Fruit fly (Drosophila melanogaster) whole organism, embryonic: ENCODE measurements around the gene CG31064.

ENCODE experiments used
- CG1233 ChIP-seq: fragments of 200-800 bp; sonication (Bioruptor generic); optimal IDR thresholded peaks from 4 replicates; lab custom pipeline; 2018; ENCODE audit warnings: missing biosample characterization, mild to moderate bottlenecking, missing genetic modification characterization
- CG13287 ChIP-seq: fragments of 200-800 bp; sonication (Bioruptor generic); IDR thresholded peaks from 2 replicates; pipeline ENCODE4 v1.3.6; 2022; ENCODE audit warnings: missing biosample characterization, missing genetic modification characterization; ENCODE audit not compliant: partially characterized antibody
- CG13296 ChIP-seq: fragments of 200-800 bp; sonication (Bioruptor generic); optimal IDR thresholded peaks from 3 replicates; lab custom pipeline; 2018; ENCODE audit warnings: missing biosample characterization, mild to moderate bottlenecking, missing genetic modification characterization
- CG13894 ChIP-seq: fragments of 200-800 bp; sonication (Bioruptor generic); optimal IDR thresholded peaks from 3 replicates; lab custom pipeline; 2018; ENCODE audit warnings: missing biosample characterization, mild to moderate bottlenecking, missing genetic modification characterization, moderate library complexity
- CG14860 ChIP-seq: fragments of 200-800 bp; sonication (Bioruptor generic); IDR thresholded peaks from 3 replicates; pipeline ENCODE4 v1.3.6; 2022; ENCODE audit warnings: missing biosample characterization, missing genetic modification characterization; ENCODE audit not compliant: partially characterized antibody
- CG17186 ChIP-seq: fragments of 200-800 bp; sonication (Bioruptor generic); optimal IDR thresholded peaks from 3 replicates; lab custom pipeline; 2017; ENCODE audit warnings: missing biosample characterization, missing genetic modification reagents, missing genetic modification characterization
- CG17802 ChIP-seq: fragments of 200-800 bp; sonication (Bioruptor generic); optimal IDR thresholded peaks from 2 replicates; lab custom pipeline; 2018; ENCODE audit warnings: missing biosample characterization, mild to moderate bottlenecking, missing genetic modification characterization, moderate library complexity
- CG18476 ChIP-seq: fragments of 200-800 bp; sonication (Bioruptor generic); optimal IDR thresholded peaks from 2 replicates; lab custom pipeline; 2016; ENCODE audit warnings: missing biosample characterization, mild to moderate bottlenecking, missing genetic modification characterization
- CG2712 ChIP-seq: fragments of 200-800 bp; optimal IDR thresholded peaks from 3 replicates; lab custom pipeline; 2019; ENCODE audit warnings: missing biosample characterization, mild to moderate bottlenecking, missing genetic modification characterization, moderate library complexity
- CG33213 ChIP-seq: fragments of 200-800 bp; sonication (Bioruptor generic); optimal IDR thresholded peaks from 3 replicates; lab custom pipeline; 2016; ENCODE audit warnings: missing biosample characterization, missing genetic modification characterization
- CG5180 ChIP-seq: fragments of 200-800 bp; sonication (Bioruptor generic); optimal IDR thresholded peaks from 3 replicates; lab custom pipeline; 2017; ENCODE audit warnings: missing biosample characterization, missing genetic modification characterization, mild to moderate bottlenecking, moderate library complexity, missing genetic modification reagents
- CG5245 ChIP-seq: fragments of 200-800 bp; sonication (Bioruptor generic); optimal IDR thresholded peaks from 3 replicates; lab custom pipeline; 2016; ENCODE audit warnings: missing biosample characterization, missing genetic modification characterization
- CG5953 ChIP-seq: fragments of 200-800 bp; sonication (Bioruptor generic); IDR thresholded peaks from 2 replicates; pipeline ENCODE4 v1.3.6; 2022; ENCODE audit warnings: missing biosample characterization, missing genetic modification characterization
- CG7839 ChIP-seq: fragments of 200-800 bp; sonication (Bioruptor generic); optimal IDR thresholded peaks from 3 replicates; lab custom pipeline; 2018; ENCODE audit warnings: missing biosample characterization, mild to moderate bottlenecking, missing genetic modification characterization, moderate library complexity
- CG8924 ChIP-seq: fragments of 200-800 bp; optimal IDR thresholded peaks from 3 replicates; lab custom pipeline; 2019; ENCODE audit warnings: missing biosample characterization, mild to moderate bottlenecking, missing genetic modification characterization, moderate library complexity
- CHES-1-like ChIP-seq: fragments of 200-800 bp; sonication (Bioruptor generic); optimal IDR thresholded peaks from 2 replicates; lab custom pipeline; 2016; ENCODE audit warnings: missing biosample characterization, missing genetic modification characterization
- E2f2 ChIP-seq: fragments of 200-800 bp; sonication (Bioruptor generic); IDR thresholded peaks from 2 replicates; pipeline ENCODE4 v1.3.6; 2022; ENCODE audit warnings: missing biosample characterization, missing genetic modification characterization
- Med ChIP-seq: fragments of 200-800 bp; sonication (Bioruptor generic); peaks from one replicate; lab custom pipeline; 2016; ENCODE audit warnings: missing biosample characterization, missing genetic modification characterization, mild to moderate bottlenecking, inconsistent platforms, moderate library complexity
- Nf-YB ChIP-seq: fragments of 200-800 bp; sonication (Bioruptor generic); optimal IDR thresholded peaks from 3 replicates; lab custom pipeline; 2019; ENCODE audit warnings: missing biosample characterization, mild to moderate bottlenecking, missing genetic modification characterization, moderate library complexity
- Ravus ChIP-seq: fragments of 200-800 bp; sonication (Bioruptor generic); IDR thresholded peaks from 2 replicates; pipeline ENCODE4 v1.3.6; 2022; ENCODE audit warnings: missing biosample characterization, missing genetic modification characterization
- Stat92E ChIP-seq, 3 experiments: fragments of >200 bp in 2 of 3; fragments of 200-800 bp in 1 of 3; sonication (Bioruptor generic) in 1 of 3; optimal IDR thresholded peaks; 2 replicates each; lab custom pipeline; 2017 to 2019; ENCODE audit warnings: missing biosample characterization in 3 of 3, missing genetic modification characterization in 3 of 3, mild to moderate bottlenecking in 1 of 3, moderate library complexity in 1 of 3
- TFAM ChIP-seq: fragments of 200-800 bp; sonication (Bioruptor generic); optimal IDR thresholded peaks from 2 replicates; lab custom pipeline; 2017; ENCODE audit warnings: missing biosample characterization, missing genetic modification characterization, inconsistent platforms
- Tbp ChIP-seq: fragments of >200 bp; optimal IDR thresholded peaks from 2 replicates; lab custom pipeline; 2018; ENCODE audit warnings: missing biosample characterization, missing genetic modification characterization
- ato ChIP-seq: fragments of 200-800 bp; sonication (Bioruptor generic); IDR thresholded peaks from 2 replicates; pipeline ENCODE4 v1.3.6; 2022; ENCODE audit warnings: missing biosample characterization, missing genetic modification characterization; ENCODE audit not compliant: partially characterized antibody
- az2 ChIP-seq: fragments of 200-800 bp; sonication (Bioruptor generic); optimal IDR thresholded peaks from 3 replicates; lab custom pipeline; 2016; ENCODE audit warnings: missing biosample characterization, missing genetic modification characterization
- bbx ChIP-seq: fragments of 200-800 bp; sonication (Bioruptor generic); IDR thresholded peaks from 2 replicates; pipeline ENCODE4 v1.3.6; 2022; ENCODE audit warnings: missing biosample characterization, missing genetic modification characterization; ENCODE audit not compliant: partially characterized antibody
- bigmax ChIP-seq: fragments of 200-800 bp; sonication (Bioruptor generic); optimal IDR thresholded peaks from 2 replicates; lab custom pipeline; 2018; ENCODE audit warnings: missing biosample characterization, mild to moderate bottlenecking, missing genetic modification characterization
- dmrt11E ChIP-seq: fragments of 200-800 bp; sonication (Bioruptor generic); optimal IDR thresholded peaks from 3 replicates; lab custom pipeline; 2018; ENCODE audit warnings: missing biosample characterization, mild to moderate bottlenecking, missing genetic modification characterization, moderate library complexity
- dmrt99B ChIP-seq: fragments of 200-800 bp; sonication (Bioruptor generic); optimal IDR thresholded peaks from 2 replicates; lab custom pipeline; 2018; ENCODE audit warnings: missing biosample characterization, mild to moderate bottlenecking, missing genetic modification characterization, moderate library complexity
- dpn ChIP-seq, 2 experiments: fragments of 200-800 bp; sonication (Bioruptor generic); optimal IDR thresholded peaks; 3 replicates each; lab custom pipeline; 2016; ENCODE audit warnings: missing biosample characterization in 2 of 2, missing genetic modification characterization in 2 of 2
- gcm ChIP-seq: fragments of 200-800 bp; sonication (Bioruptor generic); optimal IDR thresholded peaks from 2 replicates; lab custom pipeline; 2019; ENCODE audit warnings: missing biosample characterization, mild to moderate bottlenecking, missing genetic modification characterization, moderate library complexity
- grn ChIP-seq: fragments of 200-800 bp; sonication (Bioruptor generic); optimal IDR thresholded peaks from 3 replicates; lab custom pipeline; 2017; ENCODE audit warnings: missing biosample characterization, missing genetic modification characterization
- hkb ChIP-seq, 2 experiments: fragments of 200-800 bp in 1 of 2; fragments of >200 bp in 1 of 2; sonication (Bioruptor generic) in 1 of 2; IDR thresholded peaks in 1 of 2; optimal IDR thresholded peaks in 1 of 2; 2 replicates each; pipeline versions ENCODE4 v1.3.6 to Lab custom; 2017 to 2022; ENCODE audit warnings: missing biosample characterization in 1 of 2, missing genetic modification characterization in 1 of 2
- kni ChIP-seq: fragments of 200-800 bp; sonication (Bioruptor generic); optimal IDR thresholded peaks from 3 replicates; lab custom pipeline; 2017; ENCODE audit warnings: mild to moderate bottlenecking, missing biosample characterization, missing genetic modification reagents, missing genetic modification characterization
- lab ChIP-seq: fragments of 200-800 bp; sonication (Bioruptor generic); optimal IDR thresholded peaks from 3 replicates; lab custom pipeline; 2017; ENCODE audit warnings: missing biosample characterization, missing genetic modification characterization, mild to moderate bottlenecking, moderate library complexity, missing genetic modification reagents
- lbe ChIP-seq: fragments of 200-800 bp; sonication (Bioruptor generic); optimal IDR thresholded peaks from 2 replicates; lab custom pipeline; 2016; ENCODE audit warnings: missing biosample characterization, mild to moderate bottlenecking, missing genetic modification characterization
- nau ChIP-seq: fragments of 200-800 bp; sonication (Bioruptor generic); optimal IDR thresholded peaks from 3 replicates; lab custom pipeline; 2017; ENCODE audit warnings: missing biosample characterization, mild to moderate bottlenecking, missing genetic modification characterization, missing genetic modification reagents
- pb ChIP-seq: fragments of 200-800 bp; sonication (Bioruptor generic); optimal IDR thresholded peaks from 3 replicates; lab custom pipeline; 2016; ENCODE audit warnings: missing biosample characterization, missing genetic modification characterization
- peb ChIP-seq: fragments of 200-800 bp; sonication (Bioruptor generic); IDR thresholded peaks from 2 replicates; pipeline ENCODE4 v1.3.6; 2022; ENCODE audit warnings: missing biosample characterization, missing genetic modification characterization
- pho ChIP-seq: fragments of 200-800 bp; sonication (Bioruptor generic); optimal IDR thresholded peaks from 2 replicates; lab custom pipeline; 2016; ENCODE audit warnings: missing biosample characterization, missing genetic modification characterization
- pzg ChIP-seq: fragments of 200-800 bp; sonication (Bioruptor generic); optimal IDR thresholded peaks from 3 replicates; lab custom pipeline; 2018; ENCODE audit warnings: missing biosample characterization, mild to moderate bottlenecking, missing genetic modification characterization, moderate library complexity
- shn ChIP-seq: fragments of 200-800 bp; sonication (Bioruptor generic); optimal IDR thresholded peaks from 3 replicates; lab custom pipeline; 2016; ENCODE audit warnings: missing biosample characterization, missing genetic modification characterization
- sima ChIP-seq: fragments of 200-800 bp; sonication (Bioruptor generic); optimal IDR thresholded peaks from 2 replicates; lab custom pipeline; 2016; ENCODE audit warnings: missing biosample characterization, missing genetic modification characterization
- stc ChIP-seq: fragments of 200-800 bp; sonication (Bioruptor generic); IDR thresholded peaks from 2 replicates; pipeline ENCODE4 v1.3.6; 2022; ENCODE audit warnings: missing biosample characterization, missing genetic modification characterization
- tll ChIP-seq, 2 experiments: fragments of 200-800 bp in 1 of 2; fragments of >200 bp in 1 of 2; sonication (Bioruptor generic) in 1 of 2; optimal IDR thresholded peaks; 2 replicates each; lab custom pipeline; 2017 to 2019; ENCODE audit warnings: missing biosample characterization in 2 of 2, missing genetic modification characterization in 2 of 2, mild to moderate bottlenecking in 1 of 2, moderate library complexity in 1 of 2
- wor ChIP-seq: fragments of 200-800 bp; sonication (Bioruptor generic); IDR thresholded peaks from 2 replicates; pipeline ENCODE4 v1.3.6; 2022; ENCODE audit warnings: missing biosample characterization, missing genetic modification characterization
- zfh1 ChIP-seq: fragments of 200-800 bp; sonication (Bioruptor generic); IDR thresholded peaks from 3 replicates; pipeline ENCODE4 v1.3.6; 2022; ENCODE audit warnings: missing biosample characterization, missing genetic modification characterization

CG31064 gene

DNA sequence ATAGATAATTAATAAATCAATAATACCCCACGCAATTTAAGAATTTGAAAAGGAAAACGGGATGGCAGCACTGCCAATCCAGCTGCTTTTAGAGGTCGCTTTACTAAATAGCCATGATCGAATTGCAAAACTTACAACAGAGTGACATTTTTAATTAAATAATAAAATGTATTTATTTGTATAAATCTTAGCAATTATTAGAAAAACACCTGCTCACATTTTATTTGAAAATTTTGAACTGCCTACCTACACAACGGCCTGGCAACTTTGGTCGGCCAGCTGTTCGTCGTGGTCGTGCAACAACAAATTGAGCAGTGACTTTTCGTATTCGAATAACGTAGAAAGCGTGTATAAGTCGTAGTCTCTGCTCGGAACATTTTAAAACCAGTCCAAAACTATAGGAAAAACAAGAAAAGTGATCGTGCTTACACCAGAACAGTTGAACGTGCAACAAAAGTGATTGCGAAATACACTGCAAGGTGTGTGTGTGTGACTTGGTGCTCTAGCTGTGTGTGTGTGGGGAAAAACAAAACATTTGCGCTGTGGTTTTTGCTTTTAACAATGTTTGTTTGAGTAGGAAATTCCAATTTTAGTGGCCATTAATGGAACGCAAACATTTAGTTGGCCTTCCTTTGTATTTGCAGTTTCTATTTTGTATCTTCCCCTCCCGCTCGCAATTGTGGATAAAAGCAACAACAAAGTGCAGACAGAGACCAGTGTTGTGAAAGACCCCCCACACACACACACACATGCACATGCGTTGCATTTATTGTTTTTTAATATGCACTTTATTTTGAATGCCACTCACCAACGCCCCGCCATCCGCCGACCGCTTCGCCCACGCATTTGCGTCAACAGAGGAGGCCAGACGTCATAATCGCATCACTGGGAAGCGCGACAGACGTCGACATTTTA lies 35.9 kb upstream of the CG31064 start, which contains the start of gene CG5938 (continued):
- TF ChIP-seq CG13296 (GFP tag; lab: Kevin White, UChicago), result no peak
- no peak for TF ChIP-seq CG14860
- no peak for TF ChIP-seq CG5953
- TF ChIP-seq lab (GFP tag; lab: Kevin White, UChicago), result peak; percentile 46
- peak; percentile 75 for TF ChIP-seq E2f2 (GFP tag; lab: Robert Waterston, UW)
- no peak for TF ChIP-seq Ravus (GFP tag; lab: Robert Waterston, UW)
- TF ChIP-seq nau (GFP tag; lab: Kevin White, UChicago), result no peak
- TF ChIP-seq CG2712 (tag; lab: Kevin White, UChicago), result peak; percentile 50
- TF ChIP-seq CG13287 (GFP tag; lab: Robert Waterston, UW), result peak; percentile 35; the same call in 1 of the 2 replicates
- no peak for TF ChIP-seq stc (GFP tag; lab: Robert Waterston, UW)
- TF ChIP-seq dpn (GFP tag; optimal IDR thresholded peaks at IDR 0.05; lab: Kevin White, UChicago), result peak in 1 of 2 experiments; percentile 42
- TF ChIP-seq shn, result no peak
- no peak for TF ChIP-seq kni (GFP tag; lab: Kevin White, UChicago)
- TF ChIP-seq gcm (GFP tag; lab: Kevin White, UChicago), result no peak
- TF ChIP-seq Stat92E (GFP tag; optimal IDR thresholded peaks at IDR 0.05; lab: Kevin White, UChicago), result no peak
- peak in 1 of 2 experiments; percentile 76 for TF ChIP-seq tll (GFP tag; optimal IDR thresholded peaks at IDR 0.05; lab: Kevin White, UChicago)
- peak; percentile 13 for TF ChIP-seq dmrt11E (tag; lab: Kevin White, UChicago)
- TF ChIP-seq pzg (GFP tag; lab: Kevin White, UChicago), result peak; percentile 32
- TF ChIP-seq CG13894, result peak; percentile 13
- no peak for TF ChIP-seq dmrt99B (tag; lab: Kevin White, UChicago)
- no peak for TF ChIP-seq ato (GFP tag; lab: Robert Waterston, UW)
- peak; percentile 78 for TF ChIP-seq Med
- TF ChIP-seq CG7839 (tag; lab: Kevin White, UChicago), result peak; percentile 18
- no peak for TF ChIP-seq CG17186 (GFP tag; lab: Kevin White, UChicago)
- no peak for TF ChIP-seq CG33213 (GFP tag; lab: Kevin White, UChicago)
- no peak for TF ChIP-seq bigmax (GFP tag; lab: Kevin White, UChicago)
- TF ChIP-seq sima (GFP tag; lab: Kevin White, UChicago), result no peak
- no peak for TF ChIP-seq peb (GFP tag; lab: Robert Waterston, UW)
- peak; percentile 0 for TF ChIP-seq CG17802 (tag; lab: Kevin White, UChicago)
- TF ChIP-seq pb (GFP tag; lab: Kevin White, UChicago), result no peak
- no peak for TF ChIP-seq CHES-1-like (GFP tag; lab: Kevin White, UChicago)
- peak; percentile 27; the same call in 1 of the 3 replicates for TF ChIP-seq zfh1 (GFP tag; lab: Robert Waterston, UW)
- TF ChIP-seq lbe (GFP tag; lab: Kevin White, UChicago), result peak; percentile 35
- no peak for TF ChIP-seq CG5180 (GFP tag; lab: Kevin White, UChicago)
- TF ChIP-seq CG8924, result peak; percentile 9
- TF ChIP-seq bbx (GFP tag; lab: Robert Waterston, UW), result no peak
- TF ChIP-seq CG5245 (GFP tag; lab: Kevin White, UChicago), result no peak
- no peak for TF ChIP-seq Tbp (GFP tag; lab: Kevin White, UChicago)
- no peak for TF ChIP-seq Nf-YB (GFP tag; lab: Kevin White, UChicago)
- TF ChIP-seq az2 (GFP tag; lab: Kevin White, UChicago), result peak; percentile 15
- TF ChIP-seq hkb (optimal IDR thresholded peaks at IDR 0.05; lab: Kevin White, UChicago), result peak; percentile 26
- no peak for TF ChIP-seq hkb (GFP tag; IDR thresholded peaks at IDR 0.05; lab: Robert Waterston, UW)
- TF ChIP-seq CG1233 (GFP tag; lab: Kevin White, UChicago), result no peak
- TF ChIP-seq CG18476 (GFP tag; lab: Kevin White, UChicago), result peak; percentile 19
- TF ChIP-seq grn (GFP tag; lab: Kevin White, UChicago), result no peak
- no peak for TF ChIP-seq TFAM (GFP tag; lab: Kevin White, UChicago)
- TF ChIP-seq pho (GFP tag; lab: Kevin White, UChicago), result no peak
- no peak for TF ChIP-seq wor (GFP tag; lab: Robert Waterston, UW)
